Worm (Caenorhabditis elegans) whole organism, midembryonic: Measurements from ENCODE around the gene F52G3.5.

Experiments used
- cog-1 ChIP-seq: sonication (generic microtip); optimal IDR thresholded peaks from 2 replicates; lab custom pipeline; 2016; ENCODE audit warnings: missing genetic modification characterization, missing compliant biosample characterization
- ref-1 ChIP-seq: fragments of 200-800 bp; sonication (Bioruptor generic); conservative IDR thresholded peaks from 2 replicates; pipeline ENCODE4 v1.3.6; 2022; ENCODE audit warnings: missing genetic modification reagents, missing genetic modification characterization, missing compliant biosample characterization
- ztf-23 ChIP-seq: fragments of 200-800 bp; sonication (Bioruptor generic); IDR thresholded peaks from 2 replicates; pipeline ENCODE4 v1.3.6; 2022; ENCODE audit warnings: missing genetic modification reagents, missing genetic modification characterization, missing compliant biosample characterization

DNA sequence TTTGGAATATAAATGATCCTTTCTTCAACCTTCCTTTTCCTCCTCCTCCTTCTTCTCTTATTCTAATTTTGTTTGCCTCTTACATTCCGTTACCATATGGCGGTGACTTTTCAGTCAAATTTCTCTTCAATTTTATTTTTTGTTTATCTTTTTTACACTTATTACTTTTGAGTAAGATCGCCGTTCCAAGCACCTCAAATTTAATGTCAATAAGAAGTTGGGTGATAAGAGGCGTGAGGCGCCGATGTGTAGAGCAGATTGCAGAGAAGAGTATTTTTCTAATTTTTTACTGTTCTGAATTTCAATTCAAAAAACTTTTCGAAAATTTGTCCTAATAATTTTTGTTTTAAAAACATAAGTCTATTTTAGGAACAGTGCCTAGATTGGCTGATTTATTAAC lies 18.5 kb upstream of the F52G3.5 start:
- TF ChIP-seq ref-1 (GFP tag; lab: Robert Waterston, UW): no peak
- TF ChIP-seq cog-1 (tag; lab: Kevin White, UChicago): no peak
- TF ChIP-seq ztf-23 (GFP tag; lab: Robert Waterston, UW): no peak
